Fruit fly (Drosophila melanogaster): ENCODE results near the gene mgl.

mgl gene

dm6 chrX:9499994-9500804 is at the start of gene mgl:
Gene mgl, minus strand, starts transcription at chrX:9500129.
- TF ChIP-seq Abd-B (GFP tag; optimal IDR thresholded peaks at IDR 0.05) (no peak), fru (GFP tag; optimal IDR thresholded peaks at IDR 0.05) (peak; percentile 89), OdsH (GFP tag; optimal IDR thresholded peaks at IDR 0.05) (peak; percentile 87), Hr78 (GFP tag; optimal IDR thresholded peaks at IDR 0.05) (no peak), sv (GFP tag; optimal IDR thresholded peaks at IDR 0.05) (peak; percentile 78), dsf (GFP tag; optimal IDR thresholded peaks at IDR 0.05; ENCODE audit: borderline replicate concordance) (no peak), woc (GFP tag; optimal IDR thresholded peaks at IDR 0.05) (peak; percentile 67), foxo (GFP tag; optimal IDR thresholded peaks at IDR 0.05) (peak in 1 of 2 experiments; percentile 89), HLH106 (tag; optimal IDR thresholded peaks at IDR 0.05) (peak; percentile 76), Myc (optimal IDR thresholded peaks at IDR 0.05) (no peak), Mio (GFP tag; optimal IDR thresholded peaks at IDR 0.05) (no peak), Jra (GFP tag; optimal IDR thresholded peaks at IDR 0.05) (no peak), CG9705 (GFP tag; optimal IDR thresholded peaks at IDR 0.05) (no peak), N (GFP tag; optimal IDR thresholded peaks at IDR 0.05) (no peak), dmrt93B (GFP tag; optimal IDR thresholded peaks at IDR 0.05) (peak; percentile 83), Hr83 (GFP tag; optimal IDR thresholded peaks at IDR 0.05; ENCODE audit: poor library complexity, severe bottlenecking) (no peak), Hnf4 (GFP tag; optimal IDR thresholded peaks at IDR 0.05) (peak; percentile 60), pan (optimal IDR thresholded peaks at IDR 0.05) (no peak), dl (GFP tag; optimal IDR thresholded peaks at IDR 0.05; ENCODE audit: insufficient read depth in 1 of 2, partially characterized antibody in 2 of 2) (peak in 1 of 2 experiments; percentile 17), tai (GFP tag; optimal IDR thresholded peaks at IDR 0.05) (no peak), brk (GFP tag; optimal IDR thresholded peaks at IDR 0.05) (peak; percentile 52), CrebA (GFP tag; optimal IDR thresholded peaks at IDR 0.05; ENCODE audit: borderline replicate concordance) (peak; percentile 34), jim (GFP tag; optimal IDR thresholded peaks at IDR 0.05) (no peak), CG32264 (GFP tag; optimal IDR thresholded peaks at IDR 0.05) (peak; percentile 6), psq (GFP tag; optimal IDR thresholded peaks at IDR 0.05) (peak; percentile 83), br (GFP tag; optimal IDR thresholded peaks at IDR 0.05) (peak; percentile 77), Dif (GFP tag; optimal IDR thresholded peaks at IDR 0.05; ENCODE audit: partially characterized antibody) (peak; percentile 25), Vsx2 (GFP tag; optimal IDR thresholded peaks at IDR 0.05; ENCODE audit: partially characterized antibody) (no peak), ey (GFP tag; optimal IDR thresholded peaks at IDR 0.05) (peak; percentile 85), Dfd (GFP tag; optimal IDR thresholded peaks at IDR 0.05) (no peak), Rel (GFP tag; optimal IDR thresholded peaks at IDR 0.05) (no peak), Rel (tag; optimal IDR thresholded peaks at IDR 0.05) (no peak), lola (GFP tag; optimal IDR thresholded peaks at IDR 0.05) (no peak), sage (GFP tag; optimal IDR thresholded peaks at IDR 0.05) (peak; percentile 80), rgr (GFP tag; optimal IDR thresholded peaks at IDR 0.05) (peak; percentile 79), Sp1 (GFP tag; optimal IDR thresholded peaks at IDR 0.05) (peak; percentile 77), GATAd (GFP tag; optimal IDR thresholded peaks at IDR 0.05) (no peak), usp (GFP tag; optimal IDR thresholded peaks at IDR 0.05) (no peak), h (GFP tag; optimal IDR thresholded peaks at IDR 0.05) (peak; percentile 86)

- TF ChIP-seq Vsx2 (GFP tag; optimal IDR thresholded peaks at IDR 0.05; ENCODE audit: partially characterized antibody) (no peak), br (GFP tag; optimal IDR thresholded peaks at IDR 0.05) (no peak), psq (GFP tag; optimal IDR thresholded peaks at IDR 0.05) (no peak), usp (GFP tag; optimal IDR thresholded peaks at IDR 0.05) (no peak), Rel (GFP tag; optimal IDR thresholded peaks at IDR 0.05) (no peak), Rel (tag; optimal IDR thresholded peaks at IDR 0.05) (no peak), pan (optimal IDR thresholded peaks at IDR 0.05) (no peak), dmrt93B (GFP tag; optimal IDR thresholded peaks at IDR 0.05) (no peak), N (GFP tag; optimal IDR thresholded peaks at IDR 0.05) (no peak), HLH106 (tag; optimal IDR thresholded peaks at IDR 0.05) (no peak), brk (GFP tag; optimal IDR thresholded peaks at IDR 0.05) (no peak), Hnf4 (GFP tag; optimal IDR thresholded peaks at IDR 0.05) (no peak), CG9705 (GFP tag; optimal IDR thresholded peaks at IDR 0.05) (no peak), Dfd (GFP tag; optimal IDR thresholded peaks at IDR 0.05) (no peak), CG32264 (GFP tag; optimal IDR thresholded peaks at IDR 0.05) (no peak), tai (GFP tag; optimal IDR thresholded peaks at IDR 0.05) (no peak), h (GFP tag; optimal IDR thresholded peaks at IDR 0.05) (no peak), dsf (GFP tag; optimal IDR thresholded peaks at IDR 0.05; ENCODE audit: borderline replicate concordance) (no peak), fru (GFP tag; optimal IDR thresholded peaks at IDR 0.05) (no peak), Mio (GFP tag; optimal IDR thresholded peaks at IDR 0.05) (no peak)
Observed at dm6 chrX:9544457-9544856, 44.5 kb upstream of the mgl start.
